2 fruit fly cellular contexts compared by ENCODE assay signal in genomic region chrX:15859869-15860268, dm6.
TF ChIP-seq lines count a peak whose summit lies in the region.

TSS of gene Gbeta13F (plus strand) at chrX:15860115.

TF ChIP-seq in whole organism, adult, 20 proteins besides CTCF, POLR2A, EP300 and RAD21 (continued from another document):
- no peak for TF ChIP-seq CG11617 (GFP tag; optimal IDR thresholded peaks at IDR 0.05; lab: Kevin White, UChicago)

TF ChIP-seq in whole organism, embryonic, 481 proteins besides CTCF, POLR2A, EP300 and RAD21 (continued from another document):
- peak; percentile 48; the same call in 2 of the 3 replicates for TF ChIP-seq CG7963 (GFP tag; IDR thresholded peaks at IDR 0.05; lab: Robert Waterston, UW; ENCODE audit: partially characterized antibody)
- TF ChIP-seq Hr78 (GFP tag; optimal IDR thresholded peaks at IDR 0.05; lab: Kevin White, UChicago), result no peak
- TF ChIP-seq Awh (GFP tag; IDR thresholded peaks at IDR 0.05; lab: Robert Waterston, UW), result no peak
- no peak for TF ChIP-seq Hey (tag; optimal IDR thresholded peaks at IDR 0.05; lab: Kevin White, UChicago)
- peak; percentile 6 for TF ChIP-seq CG9797 (GFP tag; optimal IDR thresholded peaks at IDR 0.05; lab: Kevin White, UChicago)
- TF ChIP-seq sim (GFP tag; IDR thresholded peaks at IDR 0.05; lab: Robert Waterston, UW), result no peak
- TF ChIP-seq prd (optimal IDR thresholded peaks at IDR 0.05; lab: Kevin White, UChicago), result no peak
- peak; percentile 41; the same call in 1 of the 3 replicates for TF ChIP-seq prd (GFP tag; IDR thresholded peaks at IDR 0.05; lab: Robert Waterston, UW)
- TF ChIP-seq CG1024 (GFP tag; IDR thresholded peaks at IDR 0.05; lab: Robert Waterston, UW), result no peak
- 0 out of 2 replicates have a peak, but pooled peaks have one; percentile 16 for TF ChIP-seq E2f1 (GFP tag; IDR thresholded peaks at IDR 0.05; lab: Robert Waterston, UW)
- peak; percentile 37; the same call in 1 of the 3 replicates for TF ChIP-seq CG14860 (GFP tag; IDR thresholded peaks at IDR 0.05; lab: Robert Waterston, UW; ENCODE audit: partially characterized antibody)
- TF ChIP-seq NFAT (GFP tag; IDR thresholded peaks at IDR 0.05; lab: Robert Waterston, UW), result no peak
- TF ChIP-seq MBD-R2 (GFP tag; IDR thresholded peaks at IDR 0.05; lab: Robert Waterston, UW), result peak; percentile 8; the same call in 1 of the 2 replicates
- peak; percentile 79 for TF ChIP-seq bbx (GFP tag; IDR thresholded peaks at IDR 0.05; lab: Robert Waterston, UW; ENCODE audit: partially characterized antibody)
- TF ChIP-seq CG2712 (tag; optimal IDR thresholded peaks at IDR 0.05; lab: Kevin White, UChicago), result peak; percentile 0
- TF ChIP-seq fd102C (GFP tag; optimal IDR thresholded peaks at IDR 0.05; lab: Kevin White, UChicago), result no peak
- peak; percentile 4 for TF ChIP-seq trem (tag; optimal IDR thresholded peaks at IDR 0.05; lab: Kevin White, UChicago)
- TF ChIP-seq E2f2 (GFP tag; IDR thresholded peaks at IDR 0.05; lab: Robert Waterston, UW), result peak; percentile 20; the same call in 1 of the 2 replicates
- peak; percentile 68 for TF ChIP-seq CG30020 (tag; optimal IDR thresholded peaks at IDR 0.05; lab: Kevin White, UChicago)
- peak; percentile 45 for TF ChIP-seq Sry-δ (GFP tag; optimal IDR thresholded peaks at IDR 0.05; lab: Kevin White, UChicago)
- TF ChIP-seq BEAF-32 (GFP tag; optimal IDR thresholded peaks at IDR 0.05; lab: Kevin White, UChicago), result peak; percentile 70
- TF ChIP-seq CG9876 (GFP tag; optimal IDR thresholded peaks at IDR 0.05; lab: Kevin White, UChicago), result no peak
- peak; percentile 58 for TF ChIP-seq row (GFP tag; IDR thresholded peaks at IDR 0.05; lab: Robert Waterston, UW)
- TF ChIP-seq gt (GFP tag; IDR thresholded peaks at IDR 0.05; lab: Robert Waterston, UW), result no peak
- no peak for TF ChIP-seq Max (GFP tag; optimal IDR thresholded peaks at IDR 0.05; lab: Kevin White, UChicago)
- peak; percentile 76 for TF ChIP-seq MESR4 (GFP tag; optimal IDR thresholded peaks at IDR 0.05; lab: Kevin White, UChicago)
- TF ChIP-seq pan (optimal IDR thresholded peaks at IDR 0.05; lab: Kevin White, UChicago), result no peak
- peak in 1 of 2 experiments; percentile 21 for TF ChIP-seq pan (GFP tag; optimal IDR thresholded peaks at IDR 0.05 in 1 of 2, IDR thresholded peaks at IDR 0.05 in 1 of 2)
- no peak; the same call in 1 of the 2 replicates for TF ChIP-seq ttk (GFP tag; IDR thresholded peaks at IDR 0.05; lab: Robert Waterston, UW)
- peak; percentile 51; the same call in 1 of the 2 replicates for TF ChIP-seq Rfx (GFP tag; IDR thresholded peaks at IDR 0.05; lab: Robert Waterston, UW)
- TF ChIP-seq sens (GFP tag; lab: Kevin White, UChicago), result peak; percentile 17
- peak; percentile 79 for TF ChIP-seq Opbp (GFP tag; IDR thresholded peaks at IDR 0.05; lab: Robert Waterston, UW; ENCODE audit: partially characterized antibody)
- no peak for TF ChIP-seq CG15601 (tag; optimal IDR thresholded peaks at IDR 0.05; lab: Kevin White, UChicago)
- peak; percentile 29 for TF ChIP-seq CG1603 (tag; optimal IDR thresholded peaks at IDR 0.05; lab: Kevin White, UChicago)
- peak; percentile 69 for TF ChIP-seq CG17802 (tag; optimal IDR thresholded peaks at IDR 0.05; lab: Kevin White, UChicago)
- 0 out of 4 replicates have a peak, but pooled peaks have one; percentile 9 for TF ChIP-seq chinmo (GFP tag; IDR thresholded peaks at IDR 0.05; lab: Robert Waterston, UW; ENCODE audit: partially characterized antibody)
- no peak for TF ChIP-seq CG6813 (GFP tag; optimal IDR thresholded peaks at IDR 0.05; lab: Kevin White, UChicago)
- peak; percentile 96 for TF ChIP-seq CG2116 (GFP tag; optimal IDR thresholded peaks at IDR 0.05; lab: Kevin White, UChicago)
- TF ChIP-seq Lhr (GFP tag; optimal IDR thresholded peaks at IDR 0.05; lab: Kevin White, UChicago), result peak; percentile 0
- TF ChIP-seq CG34422 (GFP tag; IDR thresholded peaks at IDR 0.05; lab: Robert Waterston, UW), result peak; percentile 12; the same call in 1 of the 3 replicates
- TF ChIP-seq CG12769 (tag; optimal IDR thresholded peaks at IDR 0.05; lab: Kevin White, UChicago), result no peak
- no peak for TF ChIP-seq CHES-1-like (GFP tag; optimal IDR thresholded peaks at IDR 0.05; lab: Kevin White, UChicago)
- TF ChIP-seq otp (GFP tag; IDR thresholded peaks at IDR 0.05; lab: Robert Waterston, UW), result no peak
- no peak for TF ChIP-seq CG7556 (GFP tag; optimal IDR thresholded peaks at IDR 0.05; lab: Kevin White, UChicago)
- TF ChIP-seq vnd (GFP tag; IDR thresholded peaks at IDR 0.05; lab: Robert Waterston, UW; ENCODE audit: partially characterized antibody), result peak; percentile 55; the same call in 2 of the 3 replicates
- TF ChIP-seq salm (tag; optimal IDR thresholded peaks at IDR 0.05; lab: Kevin White, UChicago), result no peak
- TF ChIP-seq chm (GFP tag; IDR thresholded peaks at IDR 0.05; lab: Robert Waterston, UW), result 0 out of 2 replicates have a peak, but pooled peaks have one; percentile 45
- no peak for TF ChIP-seq CG13624 (GFP tag; optimal IDR thresholded peaks at IDR 0.05; lab: Kevin White, UChicago)
- no peak for TF ChIP-seq ham (GFP tag; IDR thresholded peaks at IDR 0.05; lab: Robert Waterston, UW)
- TF ChIP-seq vfl (GFP tag; optimal IDR thresholded peaks at IDR 0.05; lab: Kevin White, UChicago), result no peak
- TF ChIP-seq vvl (GFP tag; IDR thresholded peaks at IDR 0.05; lab: Robert Waterston, UW), result peak; percentile 24; the same call in 1 of the 2 replicates
- peak; percentile 58 for TF ChIP-seq inv (GFP tag; IDR thresholded peaks at IDR 0.05; lab: Robert Waterston, UW; ENCODE audit: partially characterized antibody)
- TF ChIP-seq HLH4C (GFP tag; IDR thresholded peaks at IDR 0.05; lab: Robert Waterston, UW; ENCODE audit: partially characterized antibody), result peak; percentile 59
- TF ChIP-seq CG32532 (GFP tag; IDR thresholded peaks at IDR 0.05; lab: Robert Waterston, UW), result peak; percentile 56
- no peak for TF ChIP-seq CG2875 (GFP tag; optimal IDR thresholded peaks at IDR 0.05; lab: Kevin White, UChicago)
- no peak for TF ChIP-seq br (optimal IDR thresholded peaks at IDR 0.05; lab: Kevin White, UChicago)
- no peak for TF ChIP-seq CG7745 (tag; optimal IDR thresholded peaks at IDR 0.05; lab: Kevin White, UChicago)
- no peak for TF ChIP-seq CG10979 (tag; optimal IDR thresholded peaks at IDR 0.05; lab: Kevin White, UChicago)
- peak; percentile 83 for TF ChIP-seq ssp (GFP tag; IDR thresholded peaks at IDR 0.05; lab: Robert Waterston, UW)
- peak; percentile 52; the same call in 2 of the 3 replicates for TF ChIP-seq hb (GFP tag; IDR thresholded peaks at IDR 0.05; lab: Robert Waterston, UW; ENCODE audit: partially characterized antibody)
- peak; percentile 19; the same call in 1 of the 2 replicates for TF ChIP-seq CG14441 (GFP tag; IDR thresholded peaks at IDR 0.05; lab: Robert Waterston, UW)
- TF ChIP-seq stwl (tag; optimal IDR thresholded peaks at IDR 0.05; lab: Kevin White, UChicago), result peak; percentile 33
- TF ChIP-seq CG3847 (GFP tag; IDR thresholded peaks at IDR 0.05; lab: Robert Waterston, UW), result peak; percentile 26; the same call in 1 of the 2 replicates
- TF ChIP-seq Ptx1 (GFP tag; IDR thresholded peaks at IDR 0.05; lab: Robert Waterston, UW), result peak; percentile 57
- TF ChIP-seq CG12942 (GFP tag; optimal IDR thresholded peaks at IDR 0.05; lab: Kevin White, UChicago), result no peak
- peak; percentile 78; the same call in 1 of the 2 replicates for TF ChIP-seq amos (GFP tag; IDR thresholded peaks at IDR 0.05; lab: Robert Waterston, UW; ENCODE audit: partially characterized antibody)
- peak; percentile 73 for TF ChIP-seq CG16813 (GFP tag; IDR thresholded peaks at IDR 0.05; lab: Robert Waterston, UW; ENCODE audit: partially characterized antibody)
- TF ChIP-seq Dll (GFP tag; IDR thresholded peaks at IDR 0.05; lab: Robert Waterston, UW; ENCODE audit: partially characterized antibody), result peak; percentile 40; the same call in 1 of the 4 replicates
- no peak; the same call in none of the 2 replicates for TF ChIP-seq CG2129 (GFP tag; IDR thresholded peaks at IDR 0.05; lab: Robert Waterston, UW; ENCODE audit: partially characterized antibody)
- TF ChIP-seq p53 (GFP tag; optimal IDR thresholded peaks at IDR 0.05; lab: Kevin White, UChicago), result no peak
- peak; percentile 59 for TF ChIP-seq Bgb (GFP tag; IDR thresholded peaks at IDR 0.05; lab: Robert Waterston, UW; ENCODE audit: partially characterized antibody)
- TF ChIP-seq CG18619 (GFP tag; optimal IDR thresholded peaks at IDR 0.05; lab: Kevin White, UChicago), result no peak
- TF ChIP-seq CG9932 (GFP tag; IDR thresholded peaks at IDR 0.05; lab: Robert Waterston, UW), result peak; percentile 55
- no peak for TF ChIP-seq ems (GFP tag; optimal IDR thresholded peaks at IDR 0.05; lab: Kevin White, UChicago)
- TF ChIP-seq Dref (GFP tag; IDR thresholded peaks at IDR 0.05; lab: Robert Waterston, UW), result peak; percentile 84
- no peak for TF ChIP-seq CG7987 (GFP tag; optimal IDR thresholded peaks at IDR 0.05; lab: Kevin White, UChicago)
- TF ChIP-seq Doc3 (GFP tag; IDR thresholded peaks at IDR 0.05; lab: Robert Waterston, UW; ENCODE audit: partially characterized antibody), result 0 out of 3 replicates have a peak, but pooled peaks have one; percentile 9
- peak; percentile 73 for TF ChIP-seq Med (GFP tag; lab: Kevin White, UChicago)
- TF ChIP-seq Stat92E (GFP tag; optimal IDR thresholded peaks at IDR 0.05; lab: Kevin White, UChicago), result no peak
- peak; percentile 94 for TF ChIP-seq CG7357 (GFP tag; IDR thresholded peaks at IDR 0.05; lab: Robert Waterston, UW)
- TF ChIP-seq knrl (GFP tag; IDR thresholded peaks at IDR 0.05; lab: Robert Waterston, UW; ENCODE audit: partially characterized antibody), result peak; percentile 42; the same call in 2 of the 3 replicates
- peak; percentile 66; the same call in 1 of the 3 replicates for TF ChIP-seq mld (GFP tag; IDR thresholded peaks at IDR 0.05; lab: Robert Waterston, UW; ENCODE audit: partially characterized antibody)
